Worm (Caenorhabditis elegans) whole organism, L1 larva: ENCODE data around the gene slcf-1.

Experiments used
- C34B4.2 ChIP-seq: sonication (generic microtip); optimal IDR thresholded peaks from 2 replicates; lab custom pipeline; 2017; ENCODE audit warnings: mild to moderate bottlenecking, missing genetic modification characterization, missing compliant biosample characterization
- F16B12.6 ChIP-seq: fragments of 150-350 bp; optimal IDR thresholded peaks from 2 replicates; lab custom pipeline; 2014; ENCODE audit warnings: missing biosample characterization, missing genetic modification characterization
- alr-1 ChIP-seq: fragments of 200-800 bp; sonication (Bioruptor generic); optimal IDR thresholded peaks from 2 replicates; lab custom pipeline; 2018; ENCODE audit warnings: borderline replicate concordance, mild to moderate bottlenecking, missing genetic modification characterization, missing compliant biosample characterization
- ama-1 ChIP-seq: fragments of 150-350 bp; optimal IDR thresholded peaks from 2 replicates; lab custom pipeline; 2014
- ceh-88 ChIP-seq: fragments of 200-800 bp; sonication (Bioruptor generic); IDR thresholded peaks from 2 replicates; pipeline ENCODE4 v1.3.6; 2022; ENCODE audit warnings: missing genetic modification characterization, missing compliant biosample characterization
- ceh-90 ChIP-seq: sonication (generic microtip); optimal IDR thresholded peaks from 2 replicates; lab custom pipeline; 2016; ENCODE audit warnings: missing genetic modification characterization, missing compliant biosample characterization
- efl-3 ChIP-seq: fragments of 200-800 bp; sonication (Bioruptor generic); optimal IDR thresholded peaks from 2 replicates; lab custom pipeline; 2018; ENCODE audit warnings: mild to moderate bottlenecking, missing genetic modification characterization, missing compliant biosample characterization
- egl-13 ChIP-seq: sonication (generic microtip); optimal IDR thresholded peaks from 2 replicates; lab custom pipeline; 2016; ENCODE audit warnings: missing genotype, missing genetic modification reagents, missing genetic modification characterization, missing compliant biosample characterization
- fkh-10 ChIP-seq: sonication (generic microtip); optimal IDR thresholded peaks from 2 replicates; lab custom pipeline; 2017; ENCODE audit warnings: missing biosample characterization, missing genetic modification reagents, missing genetic modification characterization
- fkh-4 ChIP-seq: sonication (generic microtip); optimal IDR thresholded peaks from 2 replicates; lab custom pipeline; 2016; ENCODE audit warnings: missing compliant biosample characterization, missing genetic modification characterization, borderline replicate concordance
- fos-1 ChIP-seq: fragments of 150-350 bp; optimal IDR thresholded peaks from 2 replicates; lab custom pipeline; 2014; ENCODE audit warnings: missing biosample characterization, missing genetic modification characterization
- grh-1 ChIP-seq: fragments of 200-800 bp; sonication (Bioruptor generic); IDR thresholded peaks from 2 replicates; pipeline ENCODE4 v1.3.6; 2022; ENCODE audit warnings: missing genetic modification reagents, missing genetic modification characterization, missing compliant biosample characterization
- hlh-17 ChIP-seq: fragments of 200-800 bp; sonication (Bioruptor generic); optimal IDR thresholded peaks from 2 replicates; lab custom pipeline; 2018; ENCODE audit warnings: missing genetic modification characterization, mild to moderate bottlenecking, missing compliant biosample characterization, moderate library complexity, borderline replicate concordance
- hlh-4 ChIP-seq: sonication (generic microtip); optimal IDR thresholded peaks from 2 replicates; lab custom pipeline; 2016; ENCODE audit warnings: mild to moderate bottlenecking, missing genetic modification characterization, missing compliant biosample characterization
- hpl-2 ChIP-seq: fragments of 150-350 bp; optimal IDR thresholded peaks from 2 replicates; lab custom pipeline; 2014; ENCODE audit warnings: missing biosample characterization, missing genetic modification reagents, missing genetic modification characterization
- jun-1 ChIP-seq: fragments of 150-350 bp; optimal IDR thresholded peaks from 2 replicates; lab custom pipeline; 2014; ENCODE audit warnings: missing biosample characterization, missing genetic modification reagents, missing genetic modification characterization
- lin-39 ChIP-seq: fragments of 150-350 bp; optimal IDR thresholded peaks from 2 replicates; lab custom pipeline; 2014; ENCODE audit warnings: missing biosample characterization, missing genetic modification reagents, missing genetic modification characterization
- mef-2 ChIP-seq: fragments of 150-350 bp; optimal IDR thresholded peaks from 2 replicates; lab custom pipeline; 2014; ENCODE audit warnings: missing biosample characterization, missing genetic modification characterization
- mep-1 ChIP-seq: fragments of 150-350 bp; optimal IDR thresholded peaks from 2 replicates; lab custom pipeline; 2014; ENCODE audit warnings: missing biosample characterization, missing genetic modification characterization
- nhr-12 ChIP-seq: sonication (generic microtip); optimal IDR thresholded peaks from 2 replicates; lab custom pipeline; 2017; ENCODE audit warnings: missing biosample characterization, missing genetic modification characterization
- nhr-19 ChIP-seq: fragments of 200-800 bp; sonication (Bioruptor generic); conservative IDR thresholded peaks from 2 replicates; pipeline ENCODE4 v1.3.6; 2022; ENCODE audit warnings: missing genetic modification characterization, missing compliant biosample characterization
- nhr-237 ChIP-seq: fragments of 150-350 bp; optimal IDR thresholded peaks from 2 replicates; lab custom pipeline; 2014; ENCODE audit warnings: missing biosample characterization, missing genetic modification characterization
- nhr-28 ChIP-seq: fragments of 150-350 bp; optimal IDR thresholded peaks from 2 replicates; lab custom pipeline; 2014; ENCODE audit warnings: missing biosample characterization, missing genetic modification characterization
- nhr-47 ChIP-seq: sonication (generic microtip); optimal IDR thresholded peaks from 2 replicates; lab custom pipeline; 2016; ENCODE audit warnings: mild to moderate bottlenecking, missing genetic modification characterization, moderate library complexity, missing compliant biosample characterization
- nhr-71 ChIP-seq: sonication (generic microtip); optimal IDR thresholded peaks from 2 replicates; lab custom pipeline; 2016; ENCODE audit warnings: mild to moderate bottlenecking, missing genetic modification characterization, moderate library complexity, missing compliant biosample characterization
- nhr-76 ChIP-seq: sonication (generic microtip); optimal IDR thresholded peaks from 2 replicates; lab custom pipeline; 2017; ENCODE audit warnings: missing biosample characterization, missing genetic modification characterization
- nhr-77 ChIP-seq: fragments of 150-350 bp; optimal IDR thresholded peaks from 2 replicates; lab custom pipeline; 2014; ENCODE audit warnings: missing biosample characterization, missing genetic modification characterization
- nhr-84 ChIP-seq: sonication (generic microtip); optimal IDR thresholded peaks from 2 replicates; lab custom pipeline; 2017; ENCODE audit warnings: missing biosample characterization, missing genetic modification characterization
- nhr-85 ChIP-seq: sonication (generic microtip); peaks from one replicate; lab custom pipeline; 2016; ENCODE audit warnings: missing genetic modification characterization, inconsistent platforms, missing compliant biosample characterization
- nhr-90 ChIP-seq: sonication (generic microtip); optimal IDR thresholded peaks from 2 replicates; lab custom pipeline; 2016; ENCODE audit warnings: mild to moderate bottlenecking, missing genetic modification characterization, missing compliant biosample characterization; ENCODE audit not compliant: poor library complexity
- pax-3 ChIP-seq: fragments of 200-800 bp; sonication (Bioruptor generic); optimal IDR thresholded peaks from 2 replicates; lab custom pipeline; 2018; ENCODE audit warnings: mild to moderate bottlenecking, missing genetic modification characterization, moderate library complexity, missing compliant biosample characterization
- sox-4 ChIP-seq: sonication (generic microtip); optimal IDR thresholded peaks from 2 replicates; lab custom pipeline; 2016; ENCODE audit warnings: missing genetic modification characterization, missing compliant biosample characterization
- tbx-2 ChIP-seq: sonication (generic microtip); optimal IDR thresholded peaks from 2 replicates; lab custom pipeline; 2016; ENCODE audit warnings: missing genetic modification characterization, missing compliant biosample characterization
- tlp-1 ChIP-seq: fragments of 150-350 bp; optimal IDR thresholded peaks from 2 replicates; lab custom pipeline; 2014; ENCODE audit warnings: missing biosample characterization, missing genetic modification characterization
- unc-30 ChIP-seq: sonication (generic microtip); optimal IDR thresholded peaks from 2 replicates; lab custom pipeline; 2017; ENCODE audit warnings: missing biosample characterization, missing genetic modification characterization
- unc-86 ChIP-seq: sonication (generic microtip); optimal IDR thresholded peaks from 2 replicates; lab custom pipeline; 2016; ENCODE audit warnings: missing genetic modification characterization, missing compliant biosample characterization
- unc-98 ChIP-seq: fragments of 200-800 bp; sonication (Bioruptor generic); IDR thresholded peaks from 2 replicates; pipeline ENCODE4 v1.3.6; 2022; ENCODE audit warnings: missing genetic modification characterization, missing compliant biosample characterization
- zip-4 ChIP-seq: fragments of 200-800 bp; sonication (Bioruptor generic); optimal IDR thresholded peaks from 2 replicates; lab custom pipeline; 2018; ENCODE audit warnings: mild to moderate bottlenecking, missing genetic modification characterization, moderate library complexity, missing compliant biosample characterization

Gene slcf-1

DNA sequence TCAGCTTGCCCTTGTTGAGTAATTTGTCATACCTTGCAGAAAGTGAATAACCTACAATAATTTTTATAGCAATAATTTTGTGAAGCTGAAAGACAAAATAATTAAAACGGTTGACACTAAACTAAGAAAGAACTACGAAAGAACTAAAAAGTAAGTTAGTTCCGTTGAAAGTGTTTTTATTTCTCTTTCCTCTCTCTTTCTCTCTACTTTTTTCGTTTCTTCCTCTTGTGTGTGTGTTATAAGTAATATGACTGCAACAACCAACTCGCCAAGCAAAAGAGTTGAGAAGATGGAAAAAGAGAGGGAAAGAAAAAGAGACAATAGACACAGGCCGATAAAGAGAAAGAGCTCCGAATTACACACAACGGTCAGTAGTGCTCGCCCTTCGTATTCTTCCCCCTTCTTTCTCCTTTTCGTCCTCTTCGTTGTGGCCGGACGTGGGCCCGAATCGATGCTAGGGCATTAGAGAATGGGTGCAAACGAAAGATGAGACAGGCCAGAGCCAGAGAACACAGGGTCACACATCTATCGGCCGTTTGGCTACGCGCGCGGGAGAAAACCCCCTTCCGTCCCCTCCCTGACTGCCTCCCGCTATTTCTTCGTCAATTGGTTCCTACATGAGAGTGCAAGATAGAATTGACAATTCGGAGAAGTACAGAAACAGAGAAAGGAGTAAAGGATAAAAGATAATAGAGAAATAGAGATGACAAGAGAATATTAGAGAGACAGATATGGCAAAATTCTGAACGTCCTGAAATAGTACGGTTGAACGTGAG lies 26.3 kb downstream of the slcf-1 start, which contains the start of gene syd-2 (continued):
- TF ChIP-seq nhr-90 (peak; percentile 49), nhr-71 (peak; percentile 90), zip-4 (GFP tag; lab: Kevin White, UChicago) (no peak), nhr-85 (tag; lab: Kevin White, UChicago) (peak; percentile 79), tlp-1 (tag; lab: Kevin White, UChicago) (no peak), mef-2 (tag; lab: Kevin White, UChicago) (no peak), pax-3 (tag; lab: Kevin White, UChicago) (no peak), sox-4 (peak; percentile 26), mep-1 (peak; percentile 80), nhr-28 (no peak), fkh-4 (peak; percentile 9), nhr-47 (tag; lab: Kevin White, UChicago) (peak; percentile 75), F16B12.6 (tag; lab: Kevin White, UChicago) (no peak), efl-3 (no peak), ama-1 (lab: Kevin White, UChicago) (no peak), nhr-237 (no peak), unc-30 (tag; lab: Kevin White, UChicago) (no peak), fos-1 (tag; lab: Kevin White, UChicago) (peak; percentile 41), tbx-2 (tag; lab: Kevin White, UChicago) (peak; percentile 84), ceh-90 (no peak), nhr-76 (no peak), alr-1 (tag; lab: Kevin White, UChicago) (no peak), lin-39 (no peak), jun-1 (tag; lab: Kevin White, UChicago) (peak; percentile 68), nhr-19 (GFP tag; lab: Robert Waterston, UW) (peak; percentile 70), fkh-10 (GFP tag; lab: Kevin White, UChicago) (peak; percentile 83), nhr-12 (tag; lab: Kevin White, UChicago) (no peak), unc-98 (GFP tag; lab: Robert Waterston, UW) (no peak), unc-86 (tag; lab: Kevin White, UChicago) (peak; percentile 70), nhr-84 (tag; lab: Kevin White, UChicago) (no peak), hpl-2 (GFP tag; lab: Kevin White, UChicago) (no peak), egl-13 (tag; lab: Kevin White, UChicago) (peak; percentile 43), nhr-77 (tag; lab: Kevin White, UChicago) (peak; percentile 74), grh-1 (no peak), C34B4.2 (no peak)
- TF ChIP-seq, all 84 proteins: peak for 44

DNA sequence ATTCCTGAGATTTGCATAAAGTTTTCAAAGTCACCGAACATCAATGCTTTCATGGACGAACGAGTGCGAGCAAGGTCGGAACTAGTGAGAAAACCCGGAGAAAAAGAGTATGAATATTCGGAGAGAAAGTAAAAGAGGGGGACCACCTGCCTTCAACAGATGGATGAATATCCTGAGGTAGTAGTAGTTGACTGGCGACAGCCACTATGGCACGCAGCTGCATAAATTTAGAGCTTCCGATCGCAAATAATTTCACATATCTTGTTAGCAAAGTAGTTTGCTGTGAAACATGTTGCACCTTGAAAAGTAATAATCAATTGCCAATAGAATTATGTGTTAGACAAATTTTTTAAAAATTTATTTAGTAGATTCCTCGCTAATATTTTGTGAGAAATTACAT lies 27.7 kb downstream of the slcf-1 start:
- no peak for TF ChIP-seq hlh-17 (GFP tag; lab: Kevin White, UChicago)
- no peak for TF ChIP-seq mep-1
- TF ChIP-seq tlp-1 (tag; lab: Kevin White, UChicago), result no peak
- no peak for TF ChIP-seq fos-1 (tag; lab: Kevin White, UChicago)
- TF ChIP-seq nhr-71, result no peak
- no peak for TF ChIP-seq efl-3
- no peak for TF ChIP-seq nhr-28
- no peak for TF ChIP-seq ceh-90
- TF ChIP-seq hlh-4 (tag; lab: Kevin White, UChicago), result no peak
- TF ChIP-seq ceh-88, result no peak
- no peak for TF ChIP-seq tbx-2 (tag; lab: Kevin White, UChicago)

DNA sequence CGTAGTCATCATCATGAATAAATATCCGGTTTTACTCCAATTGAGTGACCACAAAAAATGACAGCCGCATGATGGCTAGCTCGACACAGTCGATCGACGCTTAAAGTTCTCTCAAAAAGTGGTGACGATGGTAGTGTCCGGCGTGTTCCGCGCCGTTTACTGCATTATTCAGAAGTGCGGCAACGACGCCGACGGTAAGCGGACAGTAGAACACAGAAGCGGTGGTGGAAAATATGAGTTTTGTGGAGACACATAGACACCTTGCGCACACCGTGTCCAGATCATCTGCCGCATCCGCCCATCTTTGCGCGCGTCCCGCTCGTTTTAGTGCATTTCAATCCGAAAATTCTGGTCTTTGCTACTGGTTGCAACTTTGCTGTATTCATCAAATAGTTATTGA lies 30.1 kb downstream of the slcf-1 start, which contains the start of gene F59F5.7:
TSS of gene F59F5.7 (plus strand) at position 301 of the 400 bp plus-strand sequence.
- TF ChIP-seq mef-2 (tag; lab: Kevin White, UChicago), result no peak
- no peak for TF ChIP-seq nhr-76
